Fruit fly (Drosophila melanogaster) whole organism, embryonic: Measurements from ENCODE around the gene CG13392.

Experiments used
- Abd-B ChIP-seq: fragments of 200-800 bp; sonication (Bioruptor generic); optimal IDR thresholded peaks from 2 replicates; lab custom pipeline; 2018; ENCODE audit warnings: missing biosample characterization, mild to moderate bottlenecking, missing genetic modification characterization, moderate library complexity
- Atf-2 ChIP-seq: fragments of 200-800 bp; sonication (Bioruptor generic); optimal IDR thresholded peaks from 2 replicates; lab custom pipeline; 2016; ENCODE audit warnings: missing biosample characterization, missing genetic modification characterization
- Atf3 ChIP-seq: fragments of 200-800 bp; sonication (Bioruptor generic); optimal IDR thresholded peaks from 3 replicates; lab custom pipeline; 2016; ENCODE audit warnings: missing biosample characterization, missing genetic modification characterization
- B-H2 ChIP-seq: fragments of 200-800 bp; sonication (Bioruptor generic); optimal IDR thresholded peaks from 2 replicates; lab custom pipeline; 2018; ENCODE audit warnings: missing biosample characterization, mild to moderate bottlenecking, missing genetic modification characterization
- CG1024 ChIP-seq: fragments of 200-800 bp; sonication (Bioruptor generic); IDR thresholded peaks from 2 replicates; pipeline ENCODE4 v1.3.6; 2022; ENCODE audit warnings: missing biosample characterization, missing genetic modification characterization
- CG11695 ChIP-seq: fragments of 200-800 bp; sonication (Bioruptor generic); IDR thresholded peaks from 3 replicates; pipeline ENCODE4 v1.3.6; 2022; ENCODE audit warnings: missing biosample characterization, missing genetic modification characterization
- CG1233 ChIP-seq: fragments of 200-800 bp; sonication (Bioruptor generic); optimal IDR thresholded peaks from 4 replicates; lab custom pipeline; 2018; ENCODE audit warnings: missing biosample characterization, mild to moderate bottlenecking, missing genetic modification characterization
- CG12769 ChIP-seq: fragments of 200-800 bp; sonication (Bioruptor generic); optimal IDR thresholded peaks from 2 replicates; lab custom pipeline; 2019; ENCODE audit warnings: missing biosample characterization, mild to moderate bottlenecking, missing genetic modification characterization, moderate library complexity
- CG14860 ChIP-seq: fragments of 200-800 bp; sonication (Bioruptor generic); IDR thresholded peaks from 3 replicates; pipeline ENCODE4 v1.3.6; 2022; ENCODE audit warnings: missing biosample characterization, missing genetic modification characterization; ENCODE audit not compliant: partially characterized antibody
- CG16813 ChIP-seq: fragments of 200-800 bp; sonication (Bioruptor generic); IDR thresholded peaks from 3 replicates; pipeline ENCODE4 v1.3.6; 2022; ENCODE audit warnings: missing biosample characterization, missing genetic modification characterization; ENCODE audit not compliant: partially characterized antibody
- CG16815 ChIP-seq: fragments of 200-800 bp; sonication (Bioruptor generic); optimal IDR thresholded peaks from 3 replicates; lab custom pipeline; 2017; ENCODE audit warnings: missing biosample characterization, mild to moderate bottlenecking, missing genetic modification characterization
- CG31224 ChIP-seq: fragments of 200-800 bp; sonication (Bioruptor generic); IDR thresholded peaks from 2 replicates; pipeline ENCODE4 v1.3.6; 2022; ENCODE audit warnings: missing biosample characterization, missing genetic modification characterization
- CG3281 ChIP-seq: fragments of 200-800 bp; sonication (Bioruptor generic); optimal IDR thresholded peaks from 3 replicates; lab custom pipeline; 2017; ENCODE audit warnings: missing biosample characterization, mild to moderate bottlenecking, missing genetic modification characterization
- CG4820 ChIP-seq: fragments of 200-800 bp; sonication (Bioruptor generic); optimal IDR thresholded peaks from 3 replicates; lab custom pipeline; 2016; ENCODE audit warnings: missing biosample characterization, missing genetic modification characterization
- CG6654 ChIP-seq: fragments of 200-800 bp; sonication (Bioruptor generic); optimal IDR thresholded peaks from 2 replicates; lab custom pipeline; 2017; ENCODE audit warnings: missing biosample characterization, mild to moderate bottlenecking, missing genetic modification characterization
- CG6813 ChIP-seq: fragments of 200-800 bp; sonication (Bioruptor generic); optimal IDR thresholded peaks from 2 replicates; lab custom pipeline; 2017; ENCODE audit warnings: missing biosample characterization, missing genetic modification characterization, mild to moderate bottlenecking, moderate library complexity, missing genetic modification reagents
- CG8359 ChIP-seq: fragments of 200-800 bp; sonication (Bioruptor generic); optimal IDR thresholded peaks from 2 replicates; lab custom pipeline; 2017; ENCODE audit warnings: missing biosample characterization, mild to moderate bottlenecking, missing genetic modification characterization, borderline replicate concordance
- CrebB ChIP-seq: fragments of 200-800 bp; sonication (Bioruptor generic); optimal IDR thresholded peaks from 3 replicates; lab custom pipeline; 2018; ENCODE audit warnings: missing biosample characterization, mild to moderate bottlenecking, missing genetic modification characterization
- D ChIP-seq, 2 experiments: fragments of 200-800 bp in 1 of 2; fragments of >200 bp in 1 of 2; sonication (Bioruptor generic) in 1 of 2; optimal IDR thresholded peaks; 2 replicates in 1 of 2; 3 replicates in 1 of 2; lab custom pipeline; 2017; ENCODE audit warnings: mild to moderate bottlenecking in 1 of 2, missing biosample characterization in 1 of 2, missing genetic modification characterization in 1 of 2, missing genetic modification reagents in 1 of 2
- Dad ChIP-seq: fragments of 200-800 bp; sonication (Bioruptor generic); optimal IDR thresholded peaks from 3 replicates; lab custom pipeline; 2016; ENCODE audit warnings: missing biosample characterization, missing genetic modification characterization
- Dip3 ChIP-seq: fragments of 200-800 bp; sonication (Bioruptor generic); optimal IDR thresholded peaks from 3 replicates; lab custom pipeline; 2016; ENCODE audit warnings: missing biosample characterization, missing genetic modification characterization
- Dll ChIP-seq: fragments of 200-800 bp; sonication (Bioruptor generic); IDR thresholded peaks from 4 replicates; pipeline ENCODE4 v1.3.6; 2022; ENCODE audit warnings: missing biosample characterization, missing genetic modification characterization; ENCODE audit not compliant: partially characterized antibody
- Hmx ChIP-seq: fragments of 200-800 bp; sonication (Bioruptor generic); optimal IDR thresholded peaks from 2 replicates; lab custom pipeline; 2016; ENCODE audit warnings: missing biosample characterization, missing genetic modification characterization
- Hr78 ChIP-seq, 2 experiments: fragments of 200-800 bp in 1 of 2; fragments of >200 bp in 1 of 2; sonication (Bioruptor generic) in 1 of 2; optimal IDR thresholded peaks; 2 replicates each; lab custom pipeline; 2017 to 2019; ENCODE audit warnings: missing biosample characterization in 2 of 2, missing genetic modification characterization in 2 of 2, mild to moderate bottlenecking in 1 of 2, moderate library complexity in 1 of 2
- MBD-R2 ChIP-seq: fragments of 200-800 bp; sonication (Bioruptor generic); IDR thresholded peaks from 2 replicates; pipeline ENCODE4 v1.3.6; 2022; ENCODE audit warnings: missing biosample characterization, missing genetic modification characterization
- Max ChIP-seq: fragments of 200-800 bp; sonication (Bioruptor generic); optimal IDR thresholded peaks from 2 replicates; lab custom pipeline; 2016; ENCODE audit warnings: missing biosample characterization, mild to moderate bottlenecking, missing genetic modification characterization
- Nf-YC ChIP-seq: fragments of 200-800 bp; optimal IDR thresholded peaks from 3 replicates; lab custom pipeline; 2019; ENCODE audit warnings: missing biosample characterization, mild to moderate bottlenecking, missing genetic modification characterization, moderate library complexity
- Xrp1 ChIP-seq: fragments of 200-800 bp; sonication (Bioruptor generic); IDR thresholded peaks from 2 replicates; pipeline ENCODE4 v1.3.6; 2022; ENCODE audit warnings: missing biosample characterization, missing genetic modification characterization
- corto ChIP-seq: fragments of 200-800 bp; sonication (Bioruptor generic); optimal IDR thresholded peaks from 2 replicates; lab custom pipeline; 2016; ENCODE audit warnings: missing biosample characterization, mild to moderate bottlenecking, missing genetic modification characterization, moderate library complexity
- disco-r ChIP-seq: fragments of 200-800 bp; sonication (Bioruptor generic); optimal IDR thresholded peaks from 2 replicates; lab custom pipeline; 2016; ENCODE audit warnings: missing biosample characterization, missing genetic modification characterization
- fd96Cb ChIP-seq: fragments of 200-800 bp; sonication (Bioruptor generic); optimal IDR thresholded peaks from 2 replicates; lab custom pipeline; 2018; ENCODE audit warnings: missing biosample characterization, mild to moderate bottlenecking, missing genetic modification characterization, moderate library complexity
- ftz-f1 ChIP-seq: fragments of 200-800 bp; sonication (Bioruptor generic); optimal IDR thresholded peaks from 2 replicates; lab custom pipeline; 2016; ENCODE audit warnings: missing biosample characterization, missing genetic modification characterization
- fu2 ChIP-seq: fragments of 200-800 bp; sonication (Bioruptor generic); optimal IDR thresholded peaks from 2 replicates; lab custom pipeline; 2016; ENCODE audit warnings: missing biosample characterization, missing genetic modification characterization
- grau ChIP-seq: fragments of 200-800 bp; optimal IDR thresholded peaks from 3 replicates; lab custom pipeline; 2019; ENCODE audit warnings: missing biosample characterization, mild to moderate bottlenecking, missing genetic modification characterization, moderate library complexity
- ham ChIP-seq: fragments of 200-800 bp; sonication (Bioruptor generic); IDR thresholded peaks from 2 replicates; pipeline ENCODE4 v1.3.6; 2022; ENCODE audit warnings: missing biosample characterization, missing genetic modification characterization
- her ChIP-seq: fragments of 200-800 bp; sonication (Bioruptor generic); optimal IDR thresholded peaks from 2 replicates; lab custom pipeline; 2016; ENCODE audit warnings: missing biosample characterization, missing genetic modification characterization
- lilli ChIP-seq: fragments of 200-800 bp; sonication (Bioruptor generic); optimal IDR thresholded peaks from 3 replicates; lab custom pipeline; 2016; ENCODE audit warnings: missing biosample characterization, missing genetic modification characterization
- pan ChIP-seq, 4 experiments: fragments of >200 bp in 3 of 4; fragments of 200-800 bp in 1 of 4; sonication (Bioruptor generic) in 1 of 4; optimal IDR thresholded peaks in 3 of 4; IDR thresholded peaks in 1 of 4; 2 replicates each; pipeline versions ENCODE4 v1.3.6 to Lab custom; 2017 to 2022; ENCODE audit warnings: missing biosample characterization in 2 of 4, missing genetic modification characterization in 2 of 4, mixed read lengths in 1 of 4
- pnt ChIP-seq: fragments of 200-800 bp; sonication (Bioruptor generic); optimal IDR thresholded peaks from 3 replicates; lab custom pipeline; 2016; ENCODE audit warnings: missing biosample characterization, missing genetic modification characterization
- psq ChIP-seq: fragments of 200-800 bp; sonication (Bioruptor generic); optimal IDR thresholded peaks from 2 replicates; lab custom pipeline; 2017; ENCODE audit warnings: missing biosample characterization, missing genetic modification characterization
- run ChIP-seq: fragments of 200-800 bp; sonication (Bioruptor generic); optimal IDR thresholded peaks from 3 replicates; lab custom pipeline; 2018; ENCODE audit warnings: missing biosample characterization, mild to moderate bottlenecking, missing genetic modification characterization
- schlank ChIP-seq: fragments of 200-800 bp; sonication (Bioruptor generic); optimal IDR thresholded peaks from 2 replicates; lab custom pipeline; 2018; ENCODE audit warnings: missing biosample characterization, mild to moderate bottlenecking, missing genetic modification characterization
- slp2 ChIP-seq: fragments of 200-800 bp; sonication (Bioruptor generic); optimal IDR thresholded peaks from 2 replicates; lab custom pipeline; 2016; ENCODE audit warnings: missing biosample characterization, missing genetic modification characterization
- sr ChIP-seq: fragments of 200-800 bp; sonication (Bioruptor generic); IDR thresholded peaks from 3 replicates; pipeline ENCODE4 v1.3.6; 2022; ENCODE audit warnings: missing biosample characterization, missing genetic modification characterization
- tll ChIP-seq, 2 experiments: fragments of 200-800 bp in 1 of 2; fragments of >200 bp in 1 of 2; sonication (Bioruptor generic) in 1 of 2; optimal IDR thresholded peaks; 2 replicates each; lab custom pipeline; 2017 to 2019; ENCODE audit warnings: missing biosample characterization in 2 of 2, missing genetic modification characterization in 2 of 2, mild to moderate bottlenecking in 1 of 2, moderate library complexity in 1 of 2
- tup ChIP-seq: fragments of 200-800 bp; sonication (Bioruptor generic); optimal IDR thresholded peaks from 2 replicates; lab custom pipeline; 2016; ENCODE audit warnings: missing biosample characterization, mild to moderate bottlenecking, missing genetic modification characterization, moderate library complexity
- yki ChIP-seq: fragments of >200 bp; optimal IDR thresholded peaks from 3 replicates; lab custom pipeline; 2018
- zfh2 ChIP-seq: fragments of 200-800 bp; sonication (Bioruptor generic); optimal IDR thresholded peaks from 2 replicates; lab custom pipeline; 2016; ENCODE audit warnings: missing biosample characterization, missing genetic modification characterization

Gene CG13392

dm6 chr2L:8362273-8362954 is 20.2 kb downstream of the CG13392 start, which contains the start of gene CG7627 (continued):
- TF ChIP-seq CG16815 (GFP tag; lab: Kevin White, UChicago) (peak; percentile 76), fu2 (peak; percentile 77), Abd-B (peak; percentile 47), Hr78 (GFP tag; optimal IDR thresholded peaks at IDR 0.05; lab: Kevin White, UChicago) (peak in 1 of 2 experiments; percentile 15), sr (GFP tag; lab: Robert Waterston, UW) (peak; percentile 22; the same call in 1 of the 3 replicates), grau (tag; lab: Kevin White, UChicago) (peak; percentile 98), CG1024 (peak; percentile 46; the same call in 1 of the 2 replicates), corto (GFP tag; lab: Kevin White, UChicago) (no peak), disco-r (peak; percentile 74), slp2 (peak; percentile 12), tll (GFP tag; optimal IDR thresholded peaks at IDR 0.05; lab: Kevin White, UChicago) (no peak), B-H2 (GFP tag; lab: Kevin White, UChicago) (peak; percentile 70), CG14860 (no peak), Dll (GFP tag; lab: Robert Waterston, UW) (no peak), tup (GFP tag; lab: Kevin White, UChicago) (peak; percentile 41), CG6813 (GFP tag; lab: Kevin White, UChicago) (peak; percentile 78), CG12769 (peak; percentile 69), Dad (peak; percentile 61), D (optimal IDR thresholded peaks at IDR 0.05; lab: Kevin White, UChicago) (no peak), D (GFP tag; optimal IDR thresholded peaks at IDR 0.05; lab: Kevin White, UChicago) (peak; percentile 51), ftz-f1 (GFP tag; lab: Kevin White, UChicago) (no peak), Atf-2 (GFP tag; lab: Kevin White, UChicago) (peak; percentile 60), Hmx (peak; percentile 20), Max (GFP tag; lab: Kevin White, UChicago) (peak; percentile 47), CG8359 (peak; percentile 39), Nf-YC (tag; lab: Kevin White, UChicago) (peak; percentile 55), pan (optimal IDR thresholded peaks at IDR 0.05; lab: Kevin White, UChicago) (no peak), pan (GFP tag; optimal IDR thresholded peaks at IDR 0.05 in 1 of 2, IDR thresholded peaks at IDR 0.05 in 1 of 2) (peak in 1 of 2 experiments; percentile 83), run (tag; lab: Kevin White, UChicago) (peak; percentile 35), Atf3 (GFP tag; lab: Kevin White, UChicago) (peak; percentile 44), her (GFP tag; lab: Kevin White, UChicago) (peak; percentile 70), CG16813 (GFP tag; lab: Robert Waterston, UW) (no peak), CG1233 (peak; percentile 54), CG11695 (GFP tag; lab: Robert Waterston, UW) (peak; percentile 72; the same call in 2 of the 3 replicates), Xrp1 (GFP tag; lab: Robert Waterston, UW) (peak; percentile 83)

dm6 chr2L:8361204-8361952 is 21.2 kb downstream of the CG13392 start:
- TF ChIP-seq pnt (GFP tag; lab: Kevin White, UChicago) = no peak
- TF ChIP-seq CG31224 = peak; percentile 46; the same call in 1 of the 2 replicates
- TF ChIP-seq zfh2 (GFP tag; lab: Kevin White, UChicago) = peak; percentile 27
- TF ChIP-seq yki = no peak
- TF ChIP-seq CG3281 (GFP tag; lab: Kevin White, UChicago) = peak; percentile 39
- TF ChIP-seq lilli (GFP tag; lab: Kevin White, UChicago) = no peak
- TF ChIP-seq psq = no peak
- TF ChIP-seq MBD-R2 (GFP tag; lab: Robert Waterston, UW) = peak; percentile 20; the same call in 1 of the 2 replicates
- peak; percentile 27 for TF ChIP-seq fd96Cb (tag; lab: Kevin White, UChicago)
- TF ChIP-seq CG4820 (GFP tag; lab: Kevin White, UChicago) = no peak
- TF ChIP-seq CG6654 = no peak
- no peak for TF ChIP-seq ham
- peak; percentile 26 for TF ChIP-seq Dip3 (GFP tag; lab: Kevin White, UChicago)
- TF ChIP-seq schlank (tag; lab: Kevin White, UChicago) = no peak
- no peak for TF ChIP-seq CrebB (tag; lab: Kevin White, UChicago)
